Fruit fly (Drosophila melanogaster): Measurements from ENCODE around the gene Proc.

The Proc gene

dm6 chr2L:7821279-7821848 lies 49.9 kb downstream of the Proc start (continued):
- TF ChIP-seq shn (GFP tag; optimal IDR thresholded peaks at IDR 0.05) (peak; percentile 46), Dek (tag; optimal IDR thresholded peaks at IDR 0.05) (peak; percentile 34), CG10321 (GFP tag; IDR thresholded peaks at IDR 0.05) (no peak), vnd (GFP tag; IDR thresholded peaks at IDR 0.05; ENCODE audit: partially characterized antibody) (peak; percentile 79), CG14860 (GFP tag; IDR thresholded peaks at IDR 0.05; ENCODE audit: partially characterized antibody) (peak; percentile 63), Atf-2 (GFP tag; optimal IDR thresholded peaks at IDR 0.05) (no peak), ems (GFP tag; optimal IDR thresholded peaks at IDR 0.05) (peak; percentile 73), so (GFP tag; IDR thresholded peaks at IDR 0.05) (no peak), CG15514 (GFP tag; optimal IDR thresholded peaks at IDR 0.05) (peak; percentile 79), Dad (GFP tag; optimal IDR thresholded peaks at IDR 0.05) (peak; percentile 72), gcm (GFP tag; optimal IDR thresholded peaks at IDR 0.05) (no peak), twi (tag; optimal IDR thresholded peaks at IDR 0.05) (peak; percentile 50), stwl (tag; optimal IDR thresholded peaks at IDR 0.05) (peak; percentile 89), CG12071 (GFP tag; optimal IDR thresholded peaks at IDR 0.05) (no peak), Dfd (GFP tag; optimal IDR thresholded peaks at IDR 0.05) (no peak), ssp (GFP tag; IDR thresholded peaks at IDR 0.05) (peak; percentile 61), abd-A (tag; optimal IDR thresholded peaks at IDR 0.05) (no peak), zfh2 (GFP tag; optimal IDR thresholded peaks at IDR 0.05) (peak; percentile 71), Taf1 (GFP tag; IDR thresholded peaks at IDR 0.05) (no peak), dysf (GFP tag; IDR thresholded peaks at IDR 0.05) (peak; percentile 63), CG9797 (GFP tag; optimal IDR thresholded peaks at IDR 0.05) (peak; percentile 19), CG11456 (GFP tag; IDR thresholded peaks at IDR 0.05) (peak; percentile 72), cato (GFP tag; optimal IDR thresholded peaks at IDR 0.05; ENCODE audit: borderline replicate concordance) (no peak), CG2116 (GFP tag; optimal IDR thresholded peaks at IDR 0.05) (peak; percentile 78), nerfin-2 (GFP tag; IDR thresholded peaks at IDR 0.05; ENCODE audit: partially characterized antibody) (peak; percentile 70), bab2 (GFP tag; optimal IDR thresholded peaks at IDR 0.05) (peak; percentile 32), NK7.1 (GFP tag; optimal IDR thresholded peaks at IDR 0.05) (peak; percentile 36), CG9437 (GFP tag; optimal IDR thresholded peaks at IDR 0.05) (peak; percentile 33), PHDP (tag; optimal IDR thresholded peaks at IDR 0.05) (peak; percentile 9), Hmr (GFP tag; optimal IDR thresholded peaks at IDR 0.05) (peak; percentile 66), CG18599 (GFP tag; optimal IDR thresholded peaks at IDR 0.05) (peak; percentile 73), BEAF-32 (GFP tag; optimal IDR thresholded peaks at IDR 0.05) (peak; percentile 85), Dll (GFP tag; IDR thresholded peaks at IDR 0.05; ENCODE audit: partially characterized antibody) (peak; percentile 91), CG12236 (GFP tag; optimal IDR thresholded peaks at IDR 0.05) (no peak), Sin3A (optimal IDR thresholded peaks at IDR 0.05) (peak; percentile 58), Hand (GFP tag; optimal IDR thresholded peaks at IDR 0.05) (peak; percentile 2), odd (GFP tag; optimal IDR thresholded peaks at IDR 0.05) (no peak), lbe (GFP tag; optimal IDR thresholded peaks at IDR 0.05) (peak; percentile 42), CG1792 (GFP tag; optimal IDR thresholded peaks at IDR 0.05) (peak; percentile 44), Lhr (GFP tag; optimal IDR thresholded peaks at IDR 0.05) (no peak), CG4617 (GFP tag; optimal IDR thresholded peaks at IDR 0.05; ENCODE audit: borderline replicate concordance) (peak; percentile 88), hkb (optimal IDR thresholded peaks at IDR 0.05) (no peak), hkb (GFP tag; IDR thresholded peaks at IDR 0.05) (peak; percentile 59), Deaf1 (tag; optimal IDR thresholded peaks at IDR 0.05) (no peak), CG8924 (tag; optimal IDR thresholded peaks at IDR 0.05) (peak; percentile 50), p53 (GFP tag; optimal IDR thresholded peaks at IDR 0.05) (no peak), CHES-1-like (GFP tag; optimal IDR thresholded peaks at IDR 0.05) (peak; percentile 19)

All from whole organism, embryonic.